Fruit fly (Drosophila melanogaster) S2 (cell line): ENCODE results near the gene CG4991.

Experiments used
- CG8478 ChIP-seq: fragments of >200 bp; optimal IDR thresholded peaks from 2 replicates; lab custom pipeline; 2018
- CTCF ChIP-seq, 2 experiments: fragments of >200 bp; optimal IDR thresholded peaks; 2 replicates each; lab custom pipeline; 2018

DNA sequence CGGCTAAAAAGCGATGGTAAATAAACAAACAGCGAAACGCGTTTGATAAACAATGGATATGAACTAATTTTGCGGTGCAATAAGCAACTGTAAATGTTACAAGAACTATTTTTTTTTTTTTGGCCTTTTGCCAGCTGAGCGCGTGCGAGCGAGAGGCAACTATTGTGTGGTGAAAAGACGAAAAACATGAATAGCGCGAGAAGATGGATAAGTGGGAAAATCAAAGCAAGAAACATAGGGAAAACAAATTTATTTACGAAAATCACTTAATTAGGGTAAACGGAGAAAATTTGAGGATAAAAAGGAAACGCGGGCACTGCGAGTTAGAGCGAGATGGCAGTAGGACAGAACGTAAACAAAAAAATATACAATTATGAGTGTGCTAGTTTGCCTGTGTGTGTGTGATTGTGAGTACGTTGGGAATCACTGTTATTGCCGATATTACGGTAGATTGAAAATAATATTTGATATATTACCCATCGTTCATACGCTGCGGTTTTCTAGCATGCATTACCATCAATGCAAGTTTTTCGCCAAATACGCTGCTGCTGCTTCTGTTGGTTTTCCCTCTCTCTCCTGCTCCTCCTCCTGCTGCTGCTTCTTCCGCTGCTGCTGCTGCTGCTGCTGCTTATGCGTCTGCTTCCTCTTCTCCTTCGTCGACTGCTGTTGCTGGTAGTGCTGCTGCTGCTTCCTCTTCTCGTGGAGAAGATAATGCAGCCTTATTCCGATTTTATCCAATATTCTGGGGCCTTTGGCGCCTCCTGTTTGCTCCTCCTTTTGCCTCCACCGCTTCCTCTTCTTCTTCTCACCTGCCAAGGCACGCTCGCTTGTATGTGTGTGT is 15.0 kb upstream of the CG4991 start:
- TF ChIP-seq CG8478 (lab: Kevin White, UChicago) (no peak), CTCF (optimal IDR thresholded peaks at IDR 0.05; lab: Kevin White, UChicago) (no peak)
